Fruit fly (Drosophila melanogaster): ENCODE data around the gene GATAd.

The GATAd gene

dm6 chr2L:10386208-10386805 lies 52.8 kb downstream of the GATAd start, which contains the start of the genes Cdk1 and mRpS7 (continued):
- peak; percentile 12 for TF ChIP-seq nau (GFP tag; optimal IDR thresholded peaks at IDR 0.05)
- no peak for TF ChIP-seq gro (GFP tag; optimal IDR thresholded peaks at IDR 0.05)
- no peak; the same call in 1 of the 2 replicates for TF ChIP-seq Ravus (GFP tag; IDR thresholded peaks at IDR 0.05)
- no peak for TF ChIP-seq CG31365 (tag; optimal IDR thresholded peaks at IDR 0.05)
- peak; percentile 27 for TF ChIP-seq CG2875 (GFP tag; optimal IDR thresholded peaks at IDR 0.05)
- TF ChIP-seq klu (GFP tag; IDR thresholded peaks at IDR 0.05) = no peak; the same call in 1 of the 2 replicates
- peak; percentile 33 for TF ChIP-seq BEAF-32 (GFP tag; optimal IDR thresholded peaks at IDR 0.05)
- no peak for TF ChIP-seq lov (optimal IDR thresholded peaks at IDR 0.05)
- TF ChIP-seq lov (GFP tag; IDR thresholded peaks at IDR 0.05) = no peak
- TF ChIP-seq eve (GFP tag; optimal IDR thresholded peaks at IDR 0.05) = peak in 1 of 2 experiments; percentile 41
- peak; percentile 85 for TF ChIP-seq CG17802 (tag; optimal IDR thresholded peaks at IDR 0.05)
- TF ChIP-seq ash1 (GFP tag; optimal IDR thresholded peaks at IDR 0.05) = no peak
- TF ChIP-seq HLHmδ (GFP tag; optimal IDR thresholded peaks at IDR 0.05) = no peak
- TF ChIP-seq CG7963 (GFP tag; IDR thresholded peaks at IDR 0.05; ENCODE audit: partially characterized antibody) = no peak
- TF ChIP-seq CG2889 (GFP tag; IDR thresholded peaks at IDR 0.05) = peak; percentile 13; the same call in 1 of the 3 replicates
- TF ChIP-seq hb (GFP tag; IDR thresholded peaks at IDR 0.05; ENCODE audit: partially characterized antibody) = no peak
- TF ChIP-seq CG6683 (GFP tag; optimal IDR thresholded peaks at IDR 0.05) = no peak
- peak; percentile 65 for TF ChIP-seq CG7372 (GFP tag; IDR thresholded peaks at IDR 0.05)
- no peak for TF ChIP-seq tup (GFP tag; optimal IDR thresholded peaks at IDR 0.05)
- TF ChIP-seq B-H2 (GFP tag; optimal IDR thresholded peaks at IDR 0.05) = peak; percentile 26
- no peak for TF ChIP-seq h (optimal IDR thresholded peaks at IDR 0.05)
- TF ChIP-seq CG7928 (GFP tag; optimal IDR thresholded peaks at IDR 0.05) = peak; percentile 18
- peak; percentile 79 for TF ChIP-seq Atf6 (GFP tag; IDR thresholded peaks at IDR 0.05)
- TF ChIP-seq CG8944 (GFP tag; optimal IDR thresholded peaks at IDR 0.05) = peak; percentile 42
- peak; percentile 46 for TF ChIP-seq CG10462 (GFP tag; optimal IDR thresholded peaks at IDR 0.05)
- TF ChIP-seq lab (GFP tag; optimal IDR thresholded peaks at IDR 0.05) = no peak
- TF ChIP-seq Pdp1 (GFP tag; optimal IDR thresholded peaks at IDR 0.05) = peak in 1 of 2 experiments; percentile 56
- TF ChIP-seq p53 (GFP tag; optimal IDR thresholded peaks at IDR 0.05) = no peak
- TF ChIP-seq CG9215 (GFP tag; IDR thresholded peaks at IDR 0.05) = no peak
- peak; percentile 52 for TF ChIP-seq ewg (GFP tag; optimal IDR thresholded peaks at IDR 0.05)
- peak; percentile 35; the same call in 1 of the 2 replicates for TF ChIP-seq CG9932 (GFP tag; IDR thresholded peaks at IDR 0.05)
- peak; percentile 31 for TF ChIP-seq NC2β (GFP tag; optimal IDR thresholded peaks at IDR 0.05)
- peak; percentile 43 for TF ChIP-seq Antp (GFP tag; optimal IDR thresholded peaks at IDR 0.05)
- peak; percentile 8 for TF ChIP-seq CG3163 (GFP tag; optimal IDR thresholded peaks at IDR 0.05)
- TF ChIP-seq sqz (GFP tag; optimal IDR thresholded peaks at IDR 0.05) = peak; percentile 39
- TF ChIP-seq Taf1 (GFP tag; IDR thresholded peaks at IDR 0.05) = 0 out of 2 replicates have a peak, but pooled peaks have one; percentile 37
- TF ChIP-seq CG18262 (tag; optimal IDR thresholded peaks at IDR 0.05) = peak; percentile 84
- TF ChIP-seq CG6272 (GFP tag; IDR thresholded peaks at IDR 0.05) = 0 out of 2 replicates have a peak, but pooled peaks have one; percentile 7
- TF ChIP-seq Lpt (GFP tag; optimal IDR thresholded peaks at IDR 0.05) = no peak
- TF ChIP-seq odd (GFP tag; optimal IDR thresholded peaks at IDR 0.05) = no peak
- TF ChIP-seq usp (GFP tag; optimal IDR thresholded peaks at IDR 0.05) = no peak
- TF ChIP-seq Ets97D (GFP tag; optimal IDR thresholded peaks at IDR 0.05) = peak; percentile 31
- TF ChIP-seq shn (GFP tag; optimal IDR thresholded peaks at IDR 0.05) = peak; percentile 31
- peak; percentile 63 for TF ChIP-seq CG13624 (GFP tag; optimal IDR thresholded peaks at IDR 0.05)
- no peak for TF ChIP-seq CG42726 (GFP tag; IDR thresholded peaks at IDR 0.05; ENCODE audit: partially characterized antibody)
- peak; percentile 34; the same call in 2 of the 3 replicates for TF ChIP-seq CG34422 (GFP tag; IDR thresholded peaks at IDR 0.05)
- peak; percentile 66 for TF ChIP-seq Spps (tag; optimal IDR thresholded peaks at IDR 0.05)
- TF ChIP-seq CG31224 (GFP tag; IDR thresholded peaks at IDR 0.05) = peak; percentile 39; the same call in 1 of the 2 replicates
- no peak for TF ChIP-seq Hand (GFP tag; optimal IDR thresholded peaks at IDR 0.05)
- TF ChIP-seq Vsx1 (GFP tag; optimal IDR thresholded peaks at IDR 0.05) = peak; percentile 47

Measured in whole organism, embryonic.